Worm (Caenorhabditis elegans) whole organism, early embryonic: ENCODE results near the gene F59D12.5.
A peak's percentile ranks its signal among the peaks of the same experiment; 100 is the strongest.

ENCODE experiments used
- B0310.2 ChIP-seq: sonication (generic microtip); optimal IDR thresholded peaks from 2 replicates; lab custom pipeline; 2016; ENCODE audit warnings: mild to moderate bottlenecking, missing genetic modification characterization, missing compliant biosample characterization
- F13C5.2 ChIP-seq: sonication (generic microtip); optimal IDR thresholded peaks from 2 replicates; lab custom pipeline; 2017; ENCODE audit warnings: mild to moderate bottlenecking, missing genetic modification characterization, inconsistent platforms, missing compliant biosample characterization
- aly-1 ChIP-seq: sonication (generic microtip); optimal IDR thresholded peaks from 2 replicates; lab custom pipeline; 2016; ENCODE audit warnings: missing genetic modification characterization, missing compliant biosample characterization
- ama-1 ChIP-seq: fragments of 150-350 bp; optimal IDR thresholded peaks from 2 replicates; lab custom pipeline; 2014
- ceh-13 ChIP-seq: fragments of 200-800 bp; sonication (Bioruptor generic); optimal IDR thresholded peaks from 2 replicates; lab custom pipeline; 2018; ENCODE audit warnings: mild to moderate bottlenecking, missing genetic modification characterization, missing compliant biosample characterization
- ceh-36 ChIP-seq: sonication (generic microtip); optimal IDR thresholded peaks from 2 replicates; lab custom pipeline; 2016; ENCODE audit warnings: missing genetic modification characterization, inconsistent platforms, missing compliant biosample characterization
- ets-7 ChIP-seq: sonication (generic microtip); optimal IDR thresholded peaks from 2 replicates; lab custom pipeline; 2016; ENCODE audit warnings: missing genotype, missing genetic modification characterization, missing compliant biosample characterization
- flt-1 ChIP-seq: fragments of 200-800 bp; sonication (Bioruptor generic); IDR thresholded peaks from 2 replicates; pipeline ENCODE4 v1.3.6; 2022; ENCODE audit warnings: missing genetic modification characterization, missing compliant biosample characterization
- hmbx-1 ChIP-seq: sonication (generic microtip); optimal IDR thresholded peaks from 2 replicates; lab custom pipeline; 2016; ENCODE audit warnings: mild to moderate bottlenecking, missing genetic modification characterization, missing compliant biosample characterization
- hmg-4 ChIP-seq: fragments of 200-800 bp; sonication (Bioruptor generic); optimal IDR thresholded peaks from 2 replicates; lab custom pipeline; 2018; ENCODE audit warnings: mild to moderate bottlenecking, missing genetic modification characterization, missing compliant biosample characterization
- hnd-1 ChIP-seq: sonication (generic microtip); optimal IDR thresholded peaks from 2 replicates; lab custom pipeline; 2016; ENCODE audit warnings: missing genetic modification characterization, missing compliant biosample characterization
- pes-1 ChIP-seq: fragments of 200-800 bp; sonication (Bioruptor generic); IDR thresholded peaks from 2 replicates; pipeline ENCODE4 v1.3.6; 2022; ENCODE audit warnings: missing genetic modification reagents, missing genetic modification characterization, missing compliant biosample characterization
- scrt-1 ChIP-seq: fragments of 200-800 bp; sonication (Bioruptor generic); IDR thresholded peaks from 2 replicates; pipeline ENCODE4 v1.3.6; 2022; ENCODE audit warnings: missing genetic modification characterization, missing compliant biosample characterization
- sea-1 ChIP-seq: fragments of 200-800 bp; sonication (Bioruptor generic); conservative IDR thresholded peaks from 2 replicates; pipeline ENCODE4 v1.3.6; 2022; ENCODE audit warnings: missing genetic modification characterization, missing compliant biosample characterization
- tbx-11 ChIP-seq: fragments of 200-800 bp; sonication (Bioruptor generic); IDR thresholded peaks from 2 replicates; pipeline ENCODE4 v1.3.6; 2022; ENCODE audit warnings: missing genetic modification characterization, missing compliant biosample characterization
- tbx-37 ChIP-seq: fragments of 200-800 bp; sonication (Bioruptor generic); conservative IDR thresholded peaks from 2 replicates; pipeline ENCODE4 v1.3.6; 2022; ENCODE audit warnings: missing genetic modification reagents, missing genetic modification characterization, missing compliant biosample characterization
- tra-4 ChIP-seq: sonication (generic microtip); optimal IDR thresholded peaks from 2 replicates; lab custom pipeline; 2017; ENCODE audit warnings: missing genetic modification characterization, missing compliant biosample characterization

Gene F59D12.5

ce11 chrX:15630790-15631204 lies 16.4 kb downstream of the F59D12.5 start:
- TF ChIP-seq hnd-1 (tag; lab: Kevin White, UChicago) (no peak), F13C5.2 (peak; percentile 19)

DNA sequence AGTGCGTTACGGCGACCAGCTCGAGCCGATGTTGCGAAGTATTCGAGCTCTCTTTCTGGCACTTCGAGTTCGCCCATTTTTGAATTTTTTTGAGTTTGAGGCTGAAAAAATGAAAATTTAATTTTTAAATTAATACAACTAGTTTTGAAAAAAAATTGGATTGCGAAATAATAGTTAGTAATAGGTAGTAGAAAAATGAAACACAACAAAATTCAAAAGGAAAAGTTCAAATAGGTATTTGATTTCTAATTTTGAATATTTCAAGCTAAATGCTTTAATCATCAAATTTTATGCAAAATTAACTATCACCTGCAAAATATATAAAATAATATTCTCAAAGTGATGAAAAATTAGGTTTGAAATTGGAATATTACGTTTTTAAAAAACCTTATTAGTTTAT lies 16.8 kb downstream of the F59D12.5 start, which contains the start of gene K09E9.4:
Gene K09E9.4 (minus strand): TSS at position 101 of the 400 bp plus-strand sequence.
- TF ChIP-seq hmbx-1 = no peak
- TF ChIP-seq tbx-37 (GFP tag; lab: Robert Waterston, UW) = no peak
- TF ChIP-seq flt-1 (GFP tag; lab: Robert Waterston, UW) = no peak
- TF ChIP-seq tra-4 (tag; lab: Kevin White, UChicago) = no peak
- no peak for TF ChIP-seq sea-1

ce11 chrX:15629615-15630014 lies 17.6 kb downstream of the F59D12.5 start:
- TF ChIP-seq F13C5.2 (no peak), ceh-36 (no peak), sea-1 (no peak), hmbx-1 (no peak), B0310.2 (tag; lab: Kevin White, UChicago) (no peak), aly-1 (no peak), tbx-11 (GFP tag; lab: Robert Waterston, UW) (no peak), ets-7 (tag; lab: Kevin White, UChicago) (no peak), hnd-1 (tag; lab: Kevin White, UChicago) (no peak), tbx-37 (GFP tag; lab: Robert Waterston, UW) (no peak), flt-1 (GFP tag; lab: Robert Waterston, UW) (no peak), ceh-13 (GFP tag; lab: Kevin White, UChicago) (no peak), ama-1 (no peak), pes-1 (GFP tag; lab: Robert Waterston, UW) (no peak)

DNA sequence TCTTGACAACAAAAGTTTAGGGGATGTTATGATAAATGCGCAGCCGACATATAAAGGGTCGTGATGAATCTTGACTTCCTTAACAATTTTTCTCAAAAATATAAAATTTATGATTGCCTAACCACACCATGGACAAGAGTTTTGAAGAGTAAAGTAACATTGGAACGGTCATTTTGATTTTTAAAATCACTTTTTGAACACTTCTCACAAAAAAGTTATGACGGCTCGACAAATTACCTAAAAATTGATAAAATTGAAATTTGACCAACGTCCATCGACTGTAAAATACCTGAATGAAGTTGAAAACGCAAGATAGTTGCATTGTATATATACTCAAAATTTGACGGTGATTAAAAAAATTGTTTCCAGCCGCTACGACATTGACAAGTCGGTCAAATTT lies 18.2 kb downstream of the F59D12.5 start:
- TF ChIP-seq ceh-13 (GFP tag; lab: Kevin White, UChicago) (no peak), flt-1 (GFP tag; lab: Robert Waterston, UW) (no peak), tra-4 (tag; lab: Kevin White, UChicago) (no peak)

DNA sequence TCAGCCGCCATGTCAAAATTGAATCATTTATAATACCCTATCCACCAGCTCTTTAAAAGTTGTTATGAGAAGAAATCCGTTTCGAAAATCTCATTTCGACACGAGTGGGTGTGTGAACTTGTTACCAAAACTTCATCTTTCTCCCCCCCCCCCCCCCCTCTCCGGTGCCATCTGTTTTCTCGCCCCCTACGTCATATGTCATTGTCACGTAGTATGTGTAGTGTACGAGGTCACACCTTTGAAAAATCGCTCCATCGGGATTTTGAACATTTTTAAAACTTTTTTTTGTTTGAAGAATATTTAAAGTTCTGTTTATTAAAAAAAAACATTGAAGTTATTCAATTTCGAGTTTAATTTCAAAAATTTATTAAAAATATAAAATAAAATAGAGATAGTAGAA lies 19.4 kb downstream of the F59D12.5 start:
- TF ChIP-seq hnd-1 (tag; lab: Kevin White, UChicago) (no peak), scrt-1 (GFP tag; lab: Robert Waterston, UW) (no peak), ets-7 (tag; lab: Kevin White, UChicago) (no peak), tra-4 (tag; lab: Kevin White, UChicago) (no peak), sea-1 (no peak), tbx-37 (GFP tag; lab: Robert Waterston, UW) (no peak), ama-1 (no peak), hmbx-1 (no peak), F13C5.2 (no peak), tbx-11 (GFP tag; lab: Robert Waterston, UW) (no peak), hmg-4 (GFP tag; lab: Kevin White, UChicago) (no peak), aly-1 (no peak), ceh-36 (no peak), pes-1 (GFP tag; lab: Robert Waterston, UW) (no peak), B0310.2 (tag; lab: Kevin White, UChicago) (no peak), flt-1 (GFP tag; lab: Robert Waterston, UW) (no peak), ceh-13 (GFP tag; lab: Kevin White, UChicago) (no peak)

DNA sequence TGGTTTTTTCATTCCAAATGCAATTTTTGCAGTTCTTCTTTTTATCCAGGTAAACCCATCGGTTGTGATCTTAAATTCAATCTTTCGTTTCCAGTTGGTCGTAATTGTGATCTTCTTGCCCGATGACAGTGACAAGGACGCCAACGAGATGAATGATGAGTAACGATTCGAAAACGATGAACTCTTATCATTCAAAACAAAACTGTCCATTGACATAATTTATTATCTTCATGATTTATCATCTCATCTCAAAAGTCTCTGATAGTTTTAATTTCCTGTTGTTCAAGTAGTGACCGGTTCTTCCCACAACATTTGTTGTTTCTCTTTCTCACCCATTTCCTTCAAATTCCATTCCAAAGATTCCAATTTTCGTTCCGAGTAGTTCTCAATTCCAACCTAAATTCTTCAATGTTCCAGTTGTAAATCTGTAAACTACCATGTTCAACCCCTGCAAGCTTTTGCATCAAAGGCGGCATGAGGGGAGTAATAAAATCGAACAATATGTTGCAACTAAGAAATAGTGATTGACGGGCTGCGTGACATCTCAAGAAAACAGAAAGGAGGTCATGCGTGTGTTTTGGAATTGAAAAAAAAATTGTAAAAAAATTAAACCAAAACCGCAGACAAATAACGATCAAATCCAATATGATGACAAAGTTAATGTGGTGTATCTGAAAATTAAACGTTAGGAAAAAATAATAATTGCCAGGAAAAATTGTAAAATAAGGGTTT lies 20.9 kb downstream of the F59D12.5 start:
- no peak for TF ChIP-seq tbx-37 (GFP tag; lab: Robert Waterston, UW)
- TF ChIP-seq sea-1 = no peak
- TF ChIP-seq ceh-13 (GFP tag; lab: Kevin White, UChicago) = no peak
- no peak for TF ChIP-seq tbx-11 (GFP tag; lab: Robert Waterston, UW)
- TF ChIP-seq hmg-4 (GFP tag; lab: Kevin White, UChicago) = no peak
- TF ChIP-seq flt-1 (GFP tag; lab: Robert Waterston, UW) = no peak
- TF ChIP-seq aly-1 = no peak
- TF ChIP-seq ets-7 (tag; lab: Kevin White, UChicago) = no peak
- TF ChIP-seq pes-1 (GFP tag; lab: Robert Waterston, UW) = no peak
- TF ChIP-seq ceh-36 = no peak
- no peak for TF ChIP-seq scrt-1 (GFP tag; lab: Robert Waterston, UW)
- TF ChIP-seq ama-1 = no peak
- no peak for TF ChIP-seq hnd-1 (tag; lab: Kevin White, UChicago)
- no peak for TF ChIP-seq B0310.2 (tag; lab: Kevin White, UChicago)
- TF ChIP-seq tra-4 (tag; lab: Kevin White, UChicago) = no peak

- no peak for TF ChIP-seq sea-1
- TF ChIP-seq pes-1 (GFP tag; lab: Robert Waterston, UW) = no peak
- TF ChIP-seq ceh-13 (GFP tag; lab: Kevin White, UChicago) = no peak
- no peak for TF ChIP-seq flt-1 (GFP tag; lab: Robert Waterston, UW)
- TF ChIP-seq hnd-1 (tag; lab: Kevin White, UChicago) = no peak
These were observed 25.1 kb downstream of the F59D12.5 start for ce11 chrX:15622041-15622440.

DNA sequence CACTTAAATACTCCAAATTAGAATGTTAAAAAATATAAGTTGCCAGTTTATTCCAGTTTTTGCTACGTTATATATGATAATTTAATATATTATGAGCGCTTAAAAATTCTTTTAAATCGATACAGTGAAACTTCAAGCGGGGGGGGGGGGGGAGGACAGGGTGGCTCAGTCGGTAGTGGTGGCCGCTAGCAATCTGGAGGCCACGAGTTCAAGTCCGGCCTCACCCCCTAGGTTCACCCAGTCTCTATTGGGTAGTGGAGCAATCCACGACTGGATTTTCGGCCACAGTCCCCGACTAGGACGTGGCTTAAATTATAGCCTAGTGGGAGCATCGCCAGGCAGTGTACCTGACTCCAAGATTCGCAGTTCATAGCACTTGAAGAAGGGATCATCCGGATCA lies 26.2 kb downstream of the F59D12.5 start:
- TF ChIP-seq tbx-37 (GFP tag; lab: Robert Waterston, UW) (no peak), tbx-11 (GFP tag; lab: Robert Waterston, UW) (no peak), hmbx-1 (no peak), sea-1 (no peak), pes-1 (GFP tag; lab: Robert Waterston, UW) (no peak), aly-1 (no peak), ceh-36 (no peak), B0310.2 (tag; lab: Kevin White, UChicago) (no peak), hnd-1 (tag; lab: Kevin White, UChicago) (no peak)
